Worm (Caenorhabditis elegans): Measurements from ENCODE around the gene C46H3.1.

DNA sequence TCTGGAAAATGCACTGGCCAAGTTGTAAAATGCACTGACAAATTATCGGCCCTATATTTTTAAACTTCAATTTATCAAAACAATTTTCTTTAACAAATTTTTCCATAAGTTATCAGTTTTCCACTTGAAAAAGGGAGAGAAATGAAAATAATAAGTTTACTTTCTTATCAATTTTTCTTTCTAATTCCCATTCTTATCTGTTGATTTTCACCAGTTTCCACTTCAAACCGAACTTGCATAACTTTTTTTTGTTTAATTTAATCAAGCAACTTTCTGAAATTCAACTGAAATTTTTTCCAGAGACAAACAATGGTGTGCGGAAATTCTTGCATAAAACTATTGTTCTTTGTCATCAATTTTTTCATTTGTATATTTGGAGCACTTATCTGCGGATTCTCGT is 36.5 kb downstream of the C46H3.1 start, which contains the start of gene tsp-9:
- TF ChIP-seq ces-1 (GFP tag; optimal IDR thresholded peaks at IDR 0.05) (no peak), snpc-4 (tag; optimal IDR thresholded peaks at IDR 0.05) (no peak), nhr-28 (tag; optimal IDR thresholded peaks at IDR 0.05) (no peak), elt-3 (tag; optimal IDR thresholded peaks at IDR 0.05) (no peak), blmp-1 (tag; optimal IDR thresholded peaks at IDR 0.05) (no peak)
